Fruit fly (Drosophila melanogaster) whole organism, embryonic: ENCODE data around the gene fru.

ENCODE experiments used
- Adf1 ChIP-seq: fragments of 200-800 bp; sonication (Bioruptor generic); IDR thresholded peaks from 2 replicates; pipeline ENCODE4 v1.3.6; 2022; ENCODE audit warnings: missing biosample characterization, missing genetic modification characterization
- Atf3 ChIP-seq: fragments of 200-800 bp; sonication (Bioruptor generic); optimal IDR thresholded peaks from 3 replicates; lab custom pipeline; 2016; ENCODE audit warnings: missing biosample characterization, missing genetic modification characterization
- CG10209 ChIP-seq: fragments of 200-800 bp; sonication (Bioruptor generic); optimal IDR thresholded peaks from 3 replicates; lab custom pipeline; 2017; ENCODE audit warnings: missing biosample characterization, mild to moderate bottlenecking, missing genetic modification characterization, missing genetic modification reagents
- CG10267 ChIP-seq: fragments of 200-800 bp; sonication (Bioruptor generic); optimal IDR thresholded peaks from 2 replicates; lab custom pipeline; 2018; ENCODE audit warnings: missing biosample characterization, mild to moderate bottlenecking, missing genetic modification characterization, moderate library complexity
- CG10431 ChIP-seq: fragments of 200-800 bp; sonication (Bioruptor generic); optimal IDR thresholded peaks from 3 replicates; lab custom pipeline; 2018; ENCODE audit warnings: missing biosample characterization, mild to moderate bottlenecking, missing genetic modification characterization
- CG11247 ChIP-seq: fragments of 200-800 bp; sonication (Bioruptor generic); IDR thresholded peaks from 2 replicates; pipeline ENCODE4 v1.3.6; 2022; ENCODE audit warnings: missing biosample characterization, missing genetic modification characterization
- CG11398 ChIP-seq: fragments of 200-800 bp; sonication (Bioruptor generic); optimal IDR thresholded peaks from 2 replicates; lab custom pipeline; 2016; ENCODE audit warnings: missing biosample characterization, missing genetic modification characterization
- CG11695 ChIP-seq: fragments of 200-800 bp; sonication (Bioruptor generic); IDR thresholded peaks from 3 replicates; pipeline ENCODE4 v1.3.6; 2022; ENCODE audit warnings: missing biosample characterization, missing genetic modification characterization
- CG12659 ChIP-seq: fragments of 200-800 bp; sonication (Bioruptor generic); optimal IDR thresholded peaks from 3 replicates; lab custom pipeline; 2017; ENCODE audit warnings: mild to moderate bottlenecking, missing biosample characterization, missing genetic modification reagents, missing genetic modification characterization
- CG14441 ChIP-seq: fragments of 200-800 bp; sonication (Bioruptor generic); IDR thresholded peaks from 2 replicates; pipeline ENCODE4 v1.3.6; 2022; ENCODE audit warnings: missing biosample characterization, missing genetic modification characterization
- CG16863 ChIP-seq: fragments of 200-800 bp; sonication (Bioruptor generic); optimal IDR thresholded peaks from 3 replicates; lab custom pipeline; 2016; ENCODE audit warnings: missing biosample characterization, missing genetic modification characterization
- CG2120 ChIP-seq: fragments of 200-800 bp; sonication (Bioruptor generic); optimal IDR thresholded peaks from 3 replicates; lab custom pipeline; 2016; ENCODE audit warnings: missing biosample characterization, missing genetic modification characterization
- CG30403 ChIP-seq: fragments of 200-800 bp; sonication (Bioruptor generic); optimal IDR thresholded peaks from 3 replicates; lab custom pipeline; 2016; ENCODE audit warnings: missing biosample characterization, missing genetic modification characterization
- CG32772 ChIP-seq: fragments of 200-800 bp; sonication (Bioruptor generic); IDR thresholded peaks from 2 replicates; pipeline ENCODE4 v1.3.6; 2022; ENCODE audit warnings: missing biosample characterization, missing genetic modification characterization
- CG34422 ChIP-seq: fragments of 200-800 bp; sonication (Bioruptor generic); IDR thresholded peaks from 3 replicates; pipeline ENCODE4 v1.3.6; 2022; ENCODE audit warnings: missing biosample characterization, missing genetic modification characterization
- CG4360 ChIP-seq: fragments of 200-800 bp; sonication (Bioruptor generic); IDR thresholded peaks from 2 replicates; pipeline ENCODE4 v1.3.6; 2022; ENCODE audit warnings: missing biosample characterization, missing genetic modification characterization
- CG6654 ChIP-seq: fragments of 200-800 bp; sonication (Bioruptor generic); optimal IDR thresholded peaks from 2 replicates; lab custom pipeline; 2017; ENCODE audit warnings: missing biosample characterization, mild to moderate bottlenecking, missing genetic modification characterization
- CG6689 ChIP-seq: fragments of 200-800 bp; sonication (Bioruptor generic); IDR thresholded peaks from 2 replicates; pipeline ENCODE4 v1.3.6; 2022; ENCODE audit warnings: missing biosample characterization, missing genetic modification characterization
- CG7839 ChIP-seq: fragments of 200-800 bp; sonication (Bioruptor generic); optimal IDR thresholded peaks from 3 replicates; lab custom pipeline; 2018; ENCODE audit warnings: missing biosample characterization, mild to moderate bottlenecking, missing genetic modification characterization, moderate library complexity
- CG8388 ChIP-seq: fragments of 200-800 bp; sonication (Bioruptor generic); optimal IDR thresholded peaks from 2 replicates; lab custom pipeline; 2019; ENCODE audit warnings: missing biosample characterization, mild to moderate bottlenecking, missing genetic modification characterization, moderate library complexity
- CG8944 ChIP-seq: fragments of 200-800 bp; sonication (Bioruptor generic); optimal IDR thresholded peaks from 3 replicates; lab custom pipeline; 2016; ENCODE audit warnings: missing biosample characterization, missing genetic modification characterization
- CG9932 ChIP-seq: fragments of 200-800 bp; sonication (Bioruptor generic); IDR thresholded peaks from 2 replicates; pipeline ENCODE4 v1.3.6; 2022; ENCODE audit warnings: missing biosample characterization, missing genetic modification characterization
- Dad ChIP-seq: fragments of 200-800 bp; sonication (Bioruptor generic); optimal IDR thresholded peaks from 3 replicates; lab custom pipeline; 2016; ENCODE audit warnings: missing biosample characterization, missing genetic modification characterization
- Dbx ChIP-seq: fragments of 200-800 bp; sonication (Bioruptor generic); IDR thresholded peaks from 3 replicates; pipeline ENCODE4 v1.3.6; 2022; ENCODE audit warnings: missing biosample characterization, missing genetic modification characterization
- Dek ChIP-seq: fragments of 200-800 bp; sonication (Bioruptor generic); optimal IDR thresholded peaks from 3 replicates; lab custom pipeline; 2019; ENCODE audit warnings: missing biosample characterization, mild to moderate bottlenecking, missing genetic modification characterization, moderate library complexity
- Drgx ChIP-seq: fragments of 200-800 bp; sonication (Bioruptor generic); IDR thresholded peaks from 2 replicates; pipeline ENCODE4 v1.3.6; 2022; ENCODE audit warnings: missing biosample characterization, missing genetic modification characterization
- HLH3B ChIP-seq: fragments of 200-800 bp; sonication (Bioruptor generic); IDR thresholded peaks from 2 replicates; pipeline ENCODE4 v1.3.6; 2022; ENCODE audit warnings: missing biosample characterization, missing genetic modification characterization
- Hand ChIP-seq: fragments of 200-800 bp; sonication (Bioruptor generic); optimal IDR thresholded peaks from 2 replicates; lab custom pipeline; 2017; ENCODE audit warnings: mild to moderate bottlenecking, missing biosample characterization, missing genetic modification reagents, missing genetic modification characterization
- Jarid2 ChIP-seq: fragments of 200-800 bp; sonication (Bioruptor generic); optimal IDR thresholded peaks from 3 replicates; lab custom pipeline; 2017; ENCODE audit warnings: mild to moderate bottlenecking, missing biosample characterization, missing genetic modification reagents, missing genetic modification characterization
- Med ChIP-seq: fragments of 200-800 bp; sonication (Bioruptor generic); peaks from one replicate; lab custom pipeline; 2016; ENCODE audit warnings: missing biosample characterization, missing genetic modification characterization, mild to moderate bottlenecking, inconsistent platforms, moderate library complexity
- NFAT ChIP-seq: fragments of 200-800 bp; sonication (Bioruptor generic); IDR thresholded peaks from 2 replicates; pipeline ENCODE4 v1.3.6; 2022; ENCODE audit warnings: missing biosample characterization, missing genetic modification characterization
- Ptx1 ChIP-seq: fragments of 200-800 bp; sonication (Bioruptor generic); IDR thresholded peaks from 2 replicates; pipeline ENCODE4 v1.3.6; 2022; ENCODE audit warnings: missing biosample characterization, missing genetic modification characterization
- Sox102F ChIP-seq: fragments of 200-800 bp; sonication (Bioruptor generic); optimal IDR thresholded peaks from 2 replicates; lab custom pipeline; 2018; ENCODE audit warnings: missing biosample characterization, mild to moderate bottlenecking, missing genetic modification characterization, moderate library complexity
- bab2 ChIP-seq: fragments of 200-800 bp; sonication (Bioruptor generic); optimal IDR thresholded peaks from 2 replicates; lab custom pipeline; 2016; ENCODE audit warnings: missing biosample characterization, missing genetic modification characterization
- bbx ChIP-seq: fragments of 200-800 bp; sonication (Bioruptor generic); IDR thresholded peaks from 2 replicates; pipeline ENCODE4 v1.3.6; 2022; ENCODE audit warnings: missing biosample characterization, missing genetic modification characterization; ENCODE audit not compliant: partially characterized antibody
- chinmo ChIP-seq: fragments of 200-800 bp; sonication (Bioruptor generic); IDR thresholded peaks from 4 replicates; pipeline ENCODE4 v1.3.6; 2022; ENCODE audit warnings: missing biosample characterization, missing genetic modification characterization; ENCODE audit not compliant: partially characterized antibody
- dmrt11E ChIP-seq: fragments of 200-800 bp; sonication (Bioruptor generic); optimal IDR thresholded peaks from 3 replicates; lab custom pipeline; 2018; ENCODE audit warnings: missing biosample characterization, mild to moderate bottlenecking, missing genetic modification characterization, moderate library complexity
- dpn ChIP-seq, 2 experiments: fragments of 200-800 bp; sonication (Bioruptor generic); optimal IDR thresholded peaks; 3 replicates each; lab custom pipeline; 2016; ENCODE audit warnings: missing biosample characterization in 2 of 2, missing genetic modification characterization in 2 of 2
- dysf ChIP-seq: fragments of 200-800 bp; sonication (Bioruptor generic); IDR thresholded peaks from 3 replicates; pipeline ENCODE4 v1.3.6; 2022; ENCODE audit warnings: missing biosample characterization, missing genetic modification characterization
- grn ChIP-seq: fragments of 200-800 bp; sonication (Bioruptor generic); optimal IDR thresholded peaks from 3 replicates; lab custom pipeline; 2017; ENCODE audit warnings: missing biosample characterization, missing genetic modification characterization
- ind ChIP-seq: fragments of 200-800 bp; sonication (Bioruptor generic); optimal IDR thresholded peaks from 3 replicates; lab custom pipeline; 2016; ENCODE audit warnings: missing biosample characterization, missing genetic modification characterization
- klu ChIP-seq: fragments of 200-800 bp; sonication (Bioruptor generic); IDR thresholded peaks from 2 replicates; pipeline ENCODE4 v1.3.6; 2022; ENCODE audit warnings: missing biosample characterization, missing genetic modification characterization
- lmd ChIP-seq: fragments of 200-800 bp; sonication (Bioruptor generic); IDR thresholded peaks from 2 replicates; pipeline ENCODE4 v1.3.6; 2022; ENCODE audit warnings: missing biosample characterization, missing genetic modification characterization
- org-1 ChIP-seq: fragments of 200-800 bp; sonication (Bioruptor generic); optimal IDR thresholded peaks from 2 replicates; lab custom pipeline; 2017; ENCODE audit warnings: missing biosample characterization, missing genetic modification characterization
- prd ChIP-seq, 3 experiments: fragments of >200 bp in 2 of 3; fragments of 200-800 bp in 1 of 3; sonication (Bioruptor generic) in 1 of 3; optimal IDR thresholded peaks in 2 of 3; IDR thresholded peaks in 1 of 3; 2 replicates in 2 of 3; 3 replicates in 1 of 3; pipeline versions ENCODE4 v1.3.6 to Lab custom; 2017 to 2022; ENCODE audit warnings: missing biosample characterization in 1 of 3, missing genetic modification characterization in 1 of 3
- run ChIP-seq: fragments of 200-800 bp; sonication (Bioruptor generic); optimal IDR thresholded peaks from 3 replicates; lab custom pipeline; 2018; ENCODE audit warnings: missing biosample characterization, mild to moderate bottlenecking, missing genetic modification characterization
- tgo ChIP-seq: fragments of 200-800 bp; sonication (Bioruptor generic); IDR thresholded peaks from 3 replicates; pipeline ENCODE4 v1.3.6; 2022; ENCODE audit warnings: missing biosample characterization, missing genetic modification characterization
- tup ChIP-seq: fragments of 200-800 bp; sonication (Bioruptor generic); optimal IDR thresholded peaks from 2 replicates; lab custom pipeline; 2016; ENCODE audit warnings: missing biosample characterization, mild to moderate bottlenecking, missing genetic modification characterization, moderate library complexity
- unpg ChIP-seq: fragments of 200-800 bp; sonication (Bioruptor generic); optimal IDR thresholded peaks from 3 replicates; lab custom pipeline; 2018; ENCODE audit warnings: missing biosample characterization, mild to moderate bottlenecking, missing genetic modification characterization, moderate library complexity
- wek ChIP-seq: fragments of 200-800 bp; sonication (Bioruptor generic); optimal IDR thresholded peaks from 3 replicates; lab custom pipeline; 2018; ENCODE audit warnings: missing biosample characterization, mild to moderate bottlenecking, missing genetic modification characterization, moderate library complexity

fru gene

dm6 chr3R:18393436-18393835 lies 151.9 kb downstream of the fru start (continued):
- peak; percentile 56 for TF ChIP-seq tgo
- TF ChIP-seq CG14441: peak; percentile 24; the same call in 1 of the 2 replicates
- TF ChIP-seq CG10209 (GFP tag; lab: Kevin White, UChicago): peak; percentile 40
- no peak for TF ChIP-seq CG11398 (GFP tag; lab: Kevin White, UChicago)
- peak; percentile 46; the same call in 1 of the 2 replicates for TF ChIP-seq CG32772 (GFP tag; lab: Robert Waterston, UW)
- no peak for TF ChIP-seq Jarid2 (GFP tag; lab: Kevin White, UChicago)
- TF ChIP-seq Med (GFP tag; lab: Kevin White, UChicago): peak; percentile 86
- 0 out of 2 replicates have a peak, but pooled peaks have one; percentile 33 for TF ChIP-seq CG11247 (GFP tag; lab: Robert Waterston, UW)
- peak; percentile 36 for TF ChIP-seq CG12659 (GFP tag; lab: Kevin White, UChicago)
- TF ChIP-seq lmd (GFP tag; lab: Robert Waterston, UW): peak; percentile 34; the same call in 1 of the 2 replicates
- no peak for TF ChIP-seq chinmo (GFP tag; lab: Robert Waterston, UW)
- TF ChIP-seq CG2120 (GFP tag; lab: Kevin White, UChicago): peak; percentile 48
- peak; percentile 72 for TF ChIP-seq unpg (GFP tag; lab: Kevin White, UChicago)
- peak; percentile 54; the same call in 1 of the 3 replicates for TF ChIP-seq CG11695 (GFP tag; lab: Robert Waterston, UW)
- TF ChIP-seq CG6689: peak; percentile 71
- TF ChIP-seq ind (GFP tag; lab: Kevin White, UChicago): peak; percentile 39
- peak; percentile 71 for TF ChIP-seq CG7839 (tag; lab: Kevin White, UChicago)
- no peak for TF ChIP-seq CG10431 (GFP tag; lab: Kevin White, UChicago)
- TF ChIP-seq Atf3: no peak
- no peak for TF ChIP-seq Dad
- TF ChIP-seq grn (GFP tag; lab: Kevin White, UChicago): no peak
- TF ChIP-seq bab2 (GFP tag; lab: Kevin White, UChicago): peak; percentile 6
- peak; percentile 40 for TF ChIP-seq klu (GFP tag; lab: Robert Waterston, UW)
- no peak for TF ChIP-seq HLH3B (GFP tag; lab: Robert Waterston, UW)
- no peak for TF ChIP-seq Hand (GFP tag; lab: Kevin White, UChicago)
- TF ChIP-seq Dek (tag; lab: Kevin White, UChicago): peak; percentile 44
- TF ChIP-seq CG6654 (GFP tag; lab: Kevin White, UChicago): no peak
- peak; percentile 55 for TF ChIP-seq CG8388 (GFP tag; lab: Kevin White, UChicago)
- peak; percentile 39 for TF ChIP-seq dmrt11E (tag; lab: Kevin White, UChicago)
- peak; percentile 3 for TF ChIP-seq tup
- TF ChIP-seq Drgx (GFP tag; lab: Robert Waterston, UW): peak; percentile 78
- peak; percentile 51; the same call in 2 of the 3 replicates for TF ChIP-seq Dbx (GFP tag; lab: Robert Waterston, UW)
- peak; percentile 66; the same call in 2 of the 3 replicates for TF ChIP-seq CG34422 (GFP tag; lab: Robert Waterston, UW)
- TF ChIP-seq CG10267 (tag; lab: Kevin White, UChicago): no peak
- peak; percentile 73 for TF ChIP-seq CG9932 (GFP tag; lab: Robert Waterston, UW)
- peak; percentile 13; the same call in 1 of the 2 replicates for TF ChIP-seq Adf1
- no peak for TF ChIP-seq CG16863 (GFP tag; lab: Kevin White, UChicago)
- TF ChIP-seq Sox102F (GFP tag; lab: Kevin White, UChicago): peak; percentile 69
- peak; percentile 30 for TF ChIP-seq run
- TF ChIP-seq CG8944 (GFP tag; lab: Kevin White, UChicago): no peak
- TF ChIP-seq wek (GFP tag; lab: Kevin White, UChicago): no peak
- TF ChIP-seq org-1 (GFP tag; lab: Kevin White, UChicago): peak; percentile 27
- TF ChIP-seq dpn (GFP tag; optimal IDR thresholded peaks at IDR 0.05; lab: Kevin White, UChicago): peak in 1 of 2 experiments; percentile 54
- no peak for TF ChIP-seq bbx (GFP tag; lab: Robert Waterston, UW)
- TF ChIP-seq dysf (GFP tag; lab: Robert Waterston, UW): peak; percentile 65
- TF ChIP-seq prd (optimal IDR thresholded peaks at IDR 0.05; lab: Kevin White, UChicago): no peak
- peak; percentile 65 for TF ChIP-seq prd (GFP tag; IDR thresholded peaks at IDR 0.05; lab: Robert Waterston, UW)
- peak; percentile 63 for TF ChIP-seq CG30403 (GFP tag; lab: Kevin White, UChicago)
- no peak for TF ChIP-seq CG4360
- TF ChIP-seq Ptx1: peak; percentile 59
- TF ChIP-seq NFAT (GFP tag; lab: Robert Waterston, UW): peak; percentile 43; the same call in 1 of the 2 replicates
